Worm (Caenorhabditis elegans) whole organism, L3 larva: ENCODE measurements around the gene fbxa-183.

Experiments
- ama-1 ChIP-seq: fragments of 150-350 bp; optimal IDR thresholded peaks from 2 replicates; lab custom pipeline; 2018
- nfya-1 ChIP-seq: sonication (generic microtip); optimal IDR thresholded peaks from 2 replicates; lab custom pipeline; 2017; ENCODE audit warnings: missing genetic modification characterization, mild to moderate bottlenecking, missing compliant biosample characterization, antibody characterized with exemption, moderate library complexity; ENCODE audit not compliant: insufficient read depth

Gene fbxa-183

DNA sequence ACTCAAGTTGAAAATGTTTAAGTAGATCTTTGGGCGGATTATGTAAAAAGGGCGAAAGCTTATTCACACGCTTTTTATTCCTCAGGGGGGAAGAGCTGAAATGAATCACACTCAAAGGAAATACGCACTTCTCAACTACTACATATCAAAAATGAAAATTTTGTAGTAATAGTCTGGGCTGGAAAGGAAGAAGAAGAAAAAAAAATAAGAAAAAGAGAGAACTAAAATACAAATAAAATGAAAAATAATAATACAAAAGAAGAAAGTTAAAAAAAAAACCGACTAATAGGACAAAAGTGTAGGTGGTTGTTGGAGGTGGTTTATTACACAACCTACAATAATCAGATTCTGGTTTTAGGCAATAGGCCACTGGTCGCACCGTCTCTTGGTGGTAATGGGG, 46.5 kb downstream of the fbxa-183 start, which contains the start of gene K09H11.6:
TSS of gene K09H11.6 (minus strand) at position 101 of the 400 bp plus-strand sequence.
- peak; percentile 4 for TF ChIP-seq nfya-1 (tag; lab: Kevin White, UChicago)
- no peak for TF ChIP-seq ama-1 (lab: Kevin White, UChicago)
